Fruit fly (Drosophila melanogaster): Measurements from ENCODE around the gene CG3552.
A peak's percentile ranks its signal among the peaks of the same experiment; 100 is the strongest.

CG3552 gene

DNA sequence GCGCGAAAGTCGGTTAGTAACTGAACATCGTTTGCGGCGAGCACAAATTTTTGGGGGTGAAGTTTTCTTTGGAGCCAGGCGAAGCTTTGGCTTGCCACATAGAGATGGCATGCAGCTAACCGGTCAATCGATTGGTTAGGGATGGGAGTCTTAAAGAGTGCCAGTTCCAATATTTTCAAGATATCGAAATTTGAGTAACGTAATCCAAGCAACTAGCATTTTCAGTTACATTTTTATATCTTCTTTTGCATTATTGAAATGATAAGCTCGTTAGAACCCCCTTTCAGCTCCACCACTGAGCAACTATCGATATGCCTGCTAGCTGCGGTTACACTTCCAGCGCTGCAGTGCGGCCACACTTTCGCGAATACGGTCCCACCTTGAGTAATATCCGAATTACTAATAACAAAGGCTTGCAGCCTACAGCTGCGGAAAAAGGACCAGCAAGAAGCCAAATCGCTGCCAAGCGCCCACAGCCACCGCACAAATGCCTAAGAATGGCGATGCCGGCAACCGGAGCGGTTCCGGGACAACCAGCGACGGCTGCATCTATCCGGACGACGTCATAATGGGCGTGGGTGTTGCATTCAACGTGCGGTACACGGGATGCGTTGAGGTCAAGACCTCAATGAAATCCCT, 29.3 kb upstream of the CG3552 start, which contains the start of the genes Atat and Shc (continued):
- peak; percentile 97 for TF ChIP-seq lbe (GFP tag; optimal IDR thresholded peaks at IDR 0.05)
- TF ChIP-seq Fer2 (tag; optimal IDR thresholded peaks at IDR 0.05): peak; percentile 99
- peak; percentile 97 for TF ChIP-seq CrebB (tag; optimal IDR thresholded peaks at IDR 0.05)
- peak; percentile 99 for TF ChIP-seq CG10209 (GFP tag; optimal IDR thresholded peaks at IDR 0.05)
- TF ChIP-seq Dip2 (GFP tag; IDR thresholded peaks at IDR 0.05): peak; percentile 83
- TF ChIP-seq CG6854 (GFP tag; optimal IDR thresholded peaks at IDR 0.05): peak; percentile 93
- peak; percentile 94 for TF ChIP-seq CG1529 (GFP tag; optimal IDR thresholded peaks at IDR 0.05)
- TF ChIP-seq GATAe (GFP tag; conservative IDR thresholded peaks at IDR 0.05): peak; percentile 98
- peak; percentile 100 for TF ChIP-seq CG11085 (GFP tag; IDR thresholded peaks at IDR 0.05)
- TF ChIP-seq p53 (GFP tag; optimal IDR thresholded peaks at IDR 0.05): peak; percentile 99
- TF ChIP-seq CG11560 (tag; IDR thresholded peaks at IDR 0.05): peak; percentile 96
- TF ChIP-seq chinmo (GFP tag; IDR thresholded peaks at IDR 0.05; ENCODE audit: partially characterized antibody): peak; percentile 53; the same call in 2 of the 4 replicates
- peak; percentile 90 for TF ChIP-seq hkb (optimal IDR thresholded peaks at IDR 0.05)
- TF ChIP-seq hkb (GFP tag; IDR thresholded peaks at IDR 0.05): peak; percentile 98
- TF ChIP-seq TFAM (GFP tag; optimal IDR thresholded peaks at IDR 0.05): peak; percentile 89
- TF ChIP-seq klu (GFP tag; IDR thresholded peaks at IDR 0.05): peak; percentile 100
- peak; percentile 100 for TF ChIP-seq ken (GFP tag; IDR thresholded peaks at IDR 0.05)
- peak; percentile 99 for TF ChIP-seq CG7839 (tag; optimal IDR thresholded peaks at IDR 0.05)
- peak; percentile 99 for TF ChIP-seq B-H2 (GFP tag; optimal IDR thresholded peaks at IDR 0.05)
- TF ChIP-seq Kr (GFP tag; optimal IDR thresholded peaks at IDR 0.05): no peak
- TF ChIP-seq Usf (GFP tag; optimal IDR thresholded peaks at IDR 0.05): peak; percentile 99
- peak; percentile 86 for TF ChIP-seq E2f2 (GFP tag; IDR thresholded peaks at IDR 0.05)
- peak; percentile 55 for TF ChIP-seq CG8478 (optimal IDR thresholded peaks at IDR 0.05)
- peak; percentile 96 for TF ChIP-seq org-1 (GFP tag; optimal IDR thresholded peaks at IDR 0.05)
- TF ChIP-seq sisA (GFP tag; IDR thresholded peaks at IDR 0.05): peak; percentile 100
- TF ChIP-seq BtbVII (GFP tag; optimal IDR thresholded peaks at IDR 0.05): peak; percentile 95
- TF ChIP-seq CG2678 (tag; optimal IDR thresholded peaks at IDR 0.05): peak; percentile 98
- peak; percentile 99 for TF ChIP-seq caup (GFP tag; optimal IDR thresholded peaks at IDR 0.05; ENCODE audit: severe bottlenecking)
- peak; percentile 99 for TF ChIP-seq CG6689 (GFP tag; IDR thresholded peaks at IDR 0.05)
- peak; percentile 96 for TF ChIP-seq bowl (GFP tag; IDR thresholded peaks at IDR 0.05)
- peak; percentile 99 for TF ChIP-seq disco-r (GFP tag; optimal IDR thresholded peaks at IDR 0.05)
- peak; percentile 84 for TF ChIP-seq Deaf1 (tag; optimal IDR thresholded peaks at IDR 0.05)
- TF ChIP-seq CG42726 (GFP tag; IDR thresholded peaks at IDR 0.05; ENCODE audit: partially characterized antibody): 0 out of 2 replicates have a peak, but pooled peaks have one; percentile 65
- peak; percentile 100 for TF ChIP-seq al (GFP tag; IDR thresholded peaks at IDR 0.05)
- peak; percentile 98 for TF ChIP-seq CG17359 (tag; optimal IDR thresholded peaks at IDR 0.05)
- TF ChIP-seq eve (GFP tag; optimal IDR thresholded peaks at IDR 0.05): peak in 1 of 2 experiments; percentile 96
- TF ChIP-seq CG4707 (GFP tag; optimal IDR thresholded peaks at IDR 0.05): peak; percentile 81
- TF ChIP-seq da (GFP tag; optimal IDR thresholded peaks at IDR 0.05): peak; percentile 99
- peak; percentile 99 for TF ChIP-seq az2 (GFP tag; optimal IDR thresholded peaks at IDR 0.05)
- peak; percentile 100 for TF ChIP-seq CG3847 (GFP tag; IDR thresholded peaks at IDR 0.05)
- TF ChIP-seq Hmr (GFP tag; optimal IDR thresholded peaks at IDR 0.05): peak; percentile 99
- TF ChIP-seq CG18599 (GFP tag; optimal IDR thresholded peaks at IDR 0.05): peak; percentile 99
- peak; percentile 100 for TF ChIP-seq CG2120 (GFP tag; optimal IDR thresholded peaks at IDR 0.05)
- TF ChIP-seq CG11695 (GFP tag; IDR thresholded peaks at IDR 0.05): peak; percentile 97
- peak; percentile 99 for TF ChIP-seq danr (GFP tag; IDR thresholded peaks at IDR 0.05)
- TF ChIP-seq CG12299 (tag; optimal IDR thresholded peaks at IDR 0.05): peak; percentile 95
- TF ChIP-seq CG3281 (GFP tag; optimal IDR thresholded peaks at IDR 0.05): peak; percentile 97
- TF ChIP-seq CG4404 (GFP tag; IDR thresholded peaks at IDR 0.05): peak; percentile 100
- peak; percentile 92 for TF ChIP-seq ac (GFP tag; optimal IDR thresholded peaks at IDR 0.05)
- TF ChIP-seq inv (GFP tag; IDR thresholded peaks at IDR 0.05; ENCODE audit: partially characterized antibody): peak; percentile 93

Measured in whole organism, embryonic.